Worm (Caenorhabditis elegans) whole organism, L4/young adult: ENCODE data around the gene F21H7.3.

Experiments used
- W03F9.2 ChIP-seq: fragments of 150-350 bp; optimal IDR thresholded peaks from 2 replicates; lab custom pipeline; 2014; ENCODE audit warnings: missing biosample characterization, missing genetic modification characterization
- him-1 ChIP-seq: sonication (generic microtip); optimal IDR thresholded peaks from 2 replicates; lab custom pipeline; 2016; ENCODE audit warnings: missing genotype, missing genetic modification reagents, missing genetic modification characterization, missing compliant biosample characterization

- TF ChIP-seq W03F9.2 (no peak), him-1 (no peak)
Measured at ce11 chrV:16204888-16205287, 30.1 kb downstream of the F21H7.3 start, which contains the start of gene irld-26.
